Fruit fly (Drosophila melanogaster) whole organism: Measurements from ENCODE around the gene sr.

Experiments used
- CG8478 ChIP-seq: fragments of >200 bp; optimal IDR thresholded peaks from 2 replicates; lab custom pipeline; 2018; ENCODE audit warnings: inconsistent platforms
- Dll ChIP-seq: fragments of >200 bp; optimal IDR thresholded peaks from 2 replicates; lab custom pipeline; 2017
- EcR ChIP-seq, 2 experiments: fragments of >200 bp; optimal IDR thresholded peaks; 2 replicates each; lab custom pipeline; 2017; ENCODE audit warnings: missing biosample characterization in 2 of 2, missing genetic modification characterization in 2 of 2, missing genetic modification reagents in 2 of 2
- pan ChIP-seq: fragments of >200 bp; optimal IDR thresholded peaks from 2 replicates; lab custom pipeline; 2017
- psq ChIP-seq: fragments of >200 bp; optimal IDR thresholded peaks from 2 replicates; lab custom pipeline; 2017
- usp ChIP-seq: fragments of >200 bp; optimal IDR thresholded peaks from 2 replicates; lab custom pipeline; 2017; ENCODE audit warnings: missing biosample characterization, missing genetic modification characterization, mixed read lengths

The sr gene

dm6 chr3R:18072982-18073381, 17.6 kb upstream of the sr start:
- TF ChIP-seq psq (lab: Kevin White, UChicago) (no peak), CG8478 (lab: Kevin White, UChicago) (no peak), EcR (GFP tag; optimal IDR thresholded peaks at IDR 0.05; lab: Kevin White, UChicago) (no peak), pan (lab: Kevin White, UChicago) (no peak), Dll (no peak), usp (no peak)

dm6 chr3R:18075015-18075414, 15.6 kb upstream of the sr start:
- no peak for TF ChIP-seq CG8478 (lab: Kevin White, UChicago)
- no peak for TF ChIP-seq EcR (GFP tag; optimal IDR thresholded peaks at IDR 0.05; lab: Kevin White, UChicago)
- TF ChIP-seq psq (lab: Kevin White, UChicago): no peak
- no peak for TF ChIP-seq usp
- TF ChIP-seq pan (lab: Kevin White, UChicago): no peak
- no peak for TF ChIP-seq Dll

- TF ChIP-seq Dll (no peak), usp (no peak), psq (lab: Kevin White, UChicago) (no peak), pan (lab: Kevin White, UChicago) (no peak), CG8478 (lab: Kevin White, UChicago) (no peak), EcR (GFP tag; optimal IDR thresholded peaks at IDR 0.05; lab: Kevin White, UChicago) (no peak)
Measured at dm6 chr3R:18078060-18078459, 12.5 kb upstream of the sr start.

- TF ChIP-seq usp: no peak
- TF ChIP-seq Dll: no peak
- TF ChIP-seq pan (lab: Kevin White, UChicago): no peak
- no peak for TF ChIP-seq CG8478 (lab: Kevin White, UChicago)
- TF ChIP-seq psq (lab: Kevin White, UChicago): no peak
- TF ChIP-seq EcR (GFP tag; optimal IDR thresholded peaks at IDR 0.05; lab: Kevin White, UChicago): no peak
Measured at dm6 chr3R:18080748-18081147, 9.9 kb upstream of the sr start, which contains the start of gene bard. Gene bard, plus strand, starts transcription at chr3R:18081048.

dm6 chr3R:18083297-18083696, 7.3 kb upstream of the sr start:
- TF ChIP-seq usp: no peak
- TF ChIP-seq Dll: no peak
- TF ChIP-seq EcR (GFP tag; optimal IDR thresholded peaks at IDR 0.05; lab: Kevin White, UChicago): no peak
- TF ChIP-seq psq (lab: Kevin White, UChicago): no peak
- TF ChIP-seq CG8478 (lab: Kevin White, UChicago): no peak
- no peak for TF ChIP-seq pan (lab: Kevin White, UChicago)

dm6 chr3R:18088238-18088637, 2.4 kb upstream of the sr start:
- no peak for TF ChIP-seq CG8478 (lab: Kevin White, UChicago)
- TF ChIP-seq usp: no peak
- TF ChIP-seq EcR (GFP tag; optimal IDR thresholded peaks at IDR 0.05; lab: Kevin White, UChicago): no peak
- no peak for TF ChIP-seq Dll
- TF ChIP-seq psq (lab: Kevin White, UChicago): no peak
- TF ChIP-seq pan (lab: Kevin White, UChicago): no peak

dm6 chr3R:18089448-18089847, 1.2 kb upstream of the sr start:
- TF ChIP-seq psq (lab: Kevin White, UChicago) (no peak), usp (no peak), Dll (no peak), EcR (GFP tag; optimal IDR thresholded peaks at IDR 0.05; lab: Kevin White, UChicago) (no peak), CG8478 (lab: Kevin White, UChicago) (no peak), pan (lab: Kevin White, UChicago) (no peak)

dm6 chr3R:18094649-18095048, 4.0 kb downstream of the sr start:
- TF ChIP-seq psq (lab: Kevin White, UChicago) (no peak), usp (no peak), pan (lab: Kevin White, UChicago) (no peak), Dll (no peak), EcR (GFP tag; optimal IDR thresholded peaks at IDR 0.05; lab: Kevin White, UChicago) (no peak), CG8478 (lab: Kevin White, UChicago) (no peak)

dm6 chr3R:18097531-18097930, 6.9 kb downstream of the sr start:
- no peak for TF ChIP-seq pan (lab: Kevin White, UChicago)
- TF ChIP-seq CG8478 (lab: Kevin White, UChicago): no peak
- no peak for TF ChIP-seq usp
- TF ChIP-seq EcR (GFP tag; optimal IDR thresholded peaks at IDR 0.05; lab: Kevin White, UChicago): no peak
- no peak for TF ChIP-seq Dll
- TF ChIP-seq psq (lab: Kevin White, UChicago): no peak

- TF ChIP-seq CG8478 (lab: Kevin White, UChicago): no peak
- no peak for TF ChIP-seq EcR (GFP tag; optimal IDR thresholded peaks at IDR 0.05; lab: Kevin White, UChicago)
- TF ChIP-seq pan (lab: Kevin White, UChicago): no peak
- no peak for TF ChIP-seq usp
- no peak for TF ChIP-seq psq (lab: Kevin White, UChicago)
- no peak for TF ChIP-seq Dll
Measured at dm6 chr3R:18103196-18103809, 12.7 kb downstream of the sr start.

- no peak for TF ChIP-seq psq (lab: Kevin White, UChicago)
- no peak for TF ChIP-seq usp
- no peak for TF ChIP-seq CG8478 (lab: Kevin White, UChicago)
- TF ChIP-seq EcR (GFP tag; optimal IDR thresholded peaks at IDR 0.05; lab: Kevin White, UChicago): no peak
- TF ChIP-seq pan (lab: Kevin White, UChicago): no peak
- no peak for TF ChIP-seq Dll
Measured at dm6 chr3R:18104261-18104792, 13.7 kb downstream of the sr start.

dm6 chr3R:18106136-18106535, 15.5 kb downstream of the sr start:
- TF ChIP-seq pan (lab: Kevin White, UChicago): no peak
- TF ChIP-seq usp: no peak
- TF ChIP-seq psq (lab: Kevin White, UChicago): no peak
- no peak for TF ChIP-seq Dll
- TF ChIP-seq EcR (GFP tag; optimal IDR thresholded peaks at IDR 0.05; lab: Kevin White, UChicago): no peak
- TF ChIP-seq CG8478 (lab: Kevin White, UChicago): no peak
